Fruit fly (Drosophila melanogaster) whole organism, wandering third instar larva: Measurements from ENCODE around the gene mTTF.

ENCODE experiments used
- Abd-B ChIP-seq: fragments of >200 bp; optimal IDR thresholded peaks from 2 replicates; lab custom pipeline; 2017; ENCODE audit warnings: missing biosample characterization, missing genetic modification characterization
- CG32264 ChIP-seq: fragments of 200-800 bp; sonication (Bioruptor generic); optimal IDR thresholded peaks from 2 replicates; lab custom pipeline; 2016; ENCODE audit warnings: missing biosample characterization, missing genetic modification characterization
- CrebA ChIP-seq: fragments of 200-800 bp; sonication (Bioruptor generic); optimal IDR thresholded peaks from 2 replicates; lab custom pipeline; 2016; ENCODE audit warnings: missing biosample characterization, mild to moderate bottlenecking, missing genetic modification characterization, borderline replicate concordance
- Dfd ChIP-seq: fragments of >200 bp; optimal IDR thresholded peaks from 2 replicates; lab custom pipeline; 2017; ENCODE audit warnings: missing biosample characterization, missing genetic modification characterization
- Dif ChIP-seq: fragments of 200-275, 200-300 bp; sonication (Bioruptor generic); optimal IDR thresholded peaks from 2 replicates; lab custom pipeline; 2018; ENCODE audit warnings: missing biosample characterization, missing genetic modification characterization; ENCODE audit not compliant: partially characterized antibody
- Hnf4 ChIP-seq: fragments of 200-800 bp; sonication (Bioruptor generic); optimal IDR thresholded peaks from 2 replicates; lab custom pipeline; 2016; ENCODE audit warnings: missing biosample characterization, mild to moderate bottlenecking, missing genetic modification characterization
- Hr78 ChIP-seq: fragments of >200 bp; optimal IDR thresholded peaks from 2 replicates; lab custom pipeline; 2017; ENCODE audit warnings: missing biosample characterization, missing genetic modification characterization
- Hr83 ChIP-seq: fragments of 200-300 bp; sonication (Bioruptor generic); optimal IDR thresholded peaks from 2 replicates; lab custom pipeline; 2016; ENCODE audit warnings: missing biosample characterization, mild to moderate bottlenecking, missing genetic modification characterization, moderate library complexity; ENCODE audit not compliant: poor library complexity, severe bottlenecking
- Jra ChIP-seq: sonication (Bioruptor generic); optimal IDR thresholded peaks from 2 replicates; lab custom pipeline; 2016; ENCODE audit warnings: missing biosample characterization, missing genetic modification characterization
- Mio ChIP-seq: sonication (Bioruptor generic); optimal IDR thresholded peaks from 2 replicates; lab custom pipeline; 2016; ENCODE audit warnings: missing biosample characterization, missing genetic modification characterization
- Myc ChIP-seq: fragments of >200 bp; optimal IDR thresholded peaks from 2 replicates; lab custom pipeline; 2017
- N ChIP-seq: fragments of >200 bp; optimal IDR thresholded peaks from 2 replicates; lab custom pipeline; 2018; ENCODE audit warnings: missing biosample characterization, missing external identifiers, missing genetic modification characterization
- Rel ChIP-seq, 2 experiments: fragments of 200-800 bp; sonication (Bioruptor generic) in 1 of 2; optimal IDR thresholded peaks; 2 replicates in 1 of 2; 3 replicates in 1 of 2; lab custom pipeline; 2016 to 2019; ENCODE audit warnings: mild to moderate bottlenecking in 2 of 2, missing biosample characterization in 2 of 2, missing genetic modification characterization in 2 of 2, moderate library complexity in 1 of 2
- Sp1 ChIP-seq: fragments of 200-800 bp; sonication (Bioruptor generic); optimal IDR thresholded peaks from 3 replicates; lab custom pipeline; 2019; ENCODE audit warnings: missing biosample characterization, mild to moderate bottlenecking, missing genetic modification characterization, moderate library complexity
- Vsx2 ChIP-seq: fragments of 200-300, 225-300 bp; sonication (Bioruptor generic); optimal IDR thresholded peaks from 2 replicates; lab custom pipeline; 2018; ENCODE audit warnings: missing biosample characterization, missing genetic modification characterization; ENCODE audit not compliant: partially characterized antibody
- br ChIP-seq: fragments of 200-800 bp; sonication (Bioruptor generic); optimal IDR thresholded peaks from 2 replicates; lab custom pipeline; 2016; ENCODE audit warnings: missing biosample characterization, missing genetic modification characterization
- brk ChIP-seq: fragments of 200-800 bp; sonication (Bioruptor generic); optimal IDR thresholded peaks from 2 replicates; lab custom pipeline; 2016; ENCODE audit warnings: missing biosample characterization, mild to moderate bottlenecking, missing genetic modification characterization
- dl ChIP-seq, 2 experiments: fragments of 175-275, 200-275 bp in 1 of 2; fragments of 200-275 bp in 1 of 2; sonication (Bioruptor generic); optimal IDR thresholded peaks; lab custom pipeline; 2018; ENCODE audit warnings: mild to moderate bottlenecking in 2 of 2, missing biosample characterization in 2 of 2, missing genetic modification characterization in 2 of 2, moderate library complexity in 2 of 2; ENCODE audit not compliant: partially characterized antibody in 2 of 2, insufficient read depth in 1 of 2
- ey ChIP-seq: fragments of 200-800 bp; sonication (Bioruptor generic); optimal IDR thresholded peaks from 2 replicates; lab custom pipeline; 2016; ENCODE audit warnings: missing biosample characterization, missing genetic modification characterization
- foxo ChIP-seq, 2 experiments: fragments of 200-800 bp; sonication (Bioruptor generic); optimal IDR thresholded peaks; 2 replicates in 1 of 2; 3 replicates in 1 of 2; lab custom pipeline; 2016 to 2017; ENCODE audit warnings: missing biosample characterization in 2 of 2, missing genetic modification characterization in 2 of 2
- fru ChIP-seq: fragments of 200-800 bp; sonication (Bioruptor generic); optimal IDR thresholded peaks from 3 replicates; lab custom pipeline; 2016; ENCODE audit warnings: missing biosample characterization, mild to moderate bottlenecking, missing genetic modification characterization
- h ChIP-seq: fragments of 200-800 bp; sonication (Bioruptor generic); optimal IDR thresholded peaks from 3 replicates; lab custom pipeline; 2016; ENCODE audit warnings: missing biosample characterization, mild to moderate bottlenecking, missing genetic modification characterization
- jim ChIP-seq: fragments of 175-275, 200-325 bp; sonication (Bioruptor generic); optimal IDR thresholded peaks from 2 replicates; lab custom pipeline; 2016; ENCODE audit warnings: missing biosample characterization, mild to moderate bottlenecking, missing genetic modification characterization
- pan ChIP-seq: fragments of >200 bp; optimal IDR thresholded peaks from 2 replicates; lab custom pipeline; 2017
- rgr ChIP-seq: fragments of 200-800 bp; sonication (Bioruptor generic); optimal IDR thresholded peaks from 3 replicates; lab custom pipeline; 2016; ENCODE audit warnings: missing biosample characterization, mild to moderate bottlenecking, missing genetic modification characterization
- sage ChIP-seq: fragments of 200-800 bp; sonication (Bioruptor generic); optimal IDR thresholded peaks from 2 replicates; lab custom pipeline; 2016; ENCODE audit warnings: missing biosample characterization, mild to moderate bottlenecking, missing genetic modification characterization
- sv ChIP-seq: fragments of 200-800 bp; sonication (Bioruptor generic); optimal IDR thresholded peaks from 3 replicates; lab custom pipeline; 2016; ENCODE audit warnings: missing biosample characterization, missing genetic modification characterization
- tai ChIP-seq: sonication (Bioruptor generic); optimal IDR thresholded peaks from 2 replicates; lab custom pipeline; 2016; ENCODE audit warnings: missing biosample characterization, missing genetic modification characterization
- woc ChIP-seq: sonication (Bioruptor generic); optimal IDR thresholded peaks from 2 replicates; lab custom pipeline; 2016; ENCODE audit warnings: missing biosample characterization, mild to moderate bottlenecking, missing genetic modification characterization

Gene mTTF

DNA sequence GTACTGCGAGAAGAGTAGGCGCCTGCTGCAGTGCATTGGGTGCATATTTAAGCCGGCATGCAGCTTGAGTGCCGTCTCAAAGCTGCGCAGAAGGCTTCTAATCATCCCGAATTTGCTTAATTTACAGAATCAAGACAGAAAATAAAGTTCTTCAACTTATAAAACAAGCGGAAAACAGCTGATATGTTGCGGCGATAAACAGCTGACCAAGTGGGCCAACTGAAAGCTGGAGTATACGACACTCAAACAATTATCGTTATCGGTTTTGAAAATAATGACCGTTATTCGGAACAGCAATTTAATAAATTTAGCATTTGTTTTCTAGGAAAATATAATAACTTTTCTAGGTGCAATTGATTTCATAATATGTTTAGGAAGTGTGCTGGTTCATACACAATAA is at the start of gene mTTF:
mTTF (minus strand) TSS at position 189 of the 400 bp plus-strand sequence.
- peak; percentile 88 for TF ChIP-seq Dif (GFP tag; lab: Kevin White, UChicago)
- peak; percentile 74 for TF ChIP-seq Vsx2 (GFP tag; lab: Kevin White, UChicago)
- peak in 1 of 2 experiments; percentile 4 for TF ChIP-seq dl (GFP tag; optimal IDR thresholded peaks at IDR 0.05; lab: Kevin White, UChicago; ENCODE audit: insufficient read depth in 1 of 2, partially characterized antibody in 2 of 2)
- no peak for TF ChIP-seq brk (GFP tag; lab: Kevin White, UChicago)

DNA sequence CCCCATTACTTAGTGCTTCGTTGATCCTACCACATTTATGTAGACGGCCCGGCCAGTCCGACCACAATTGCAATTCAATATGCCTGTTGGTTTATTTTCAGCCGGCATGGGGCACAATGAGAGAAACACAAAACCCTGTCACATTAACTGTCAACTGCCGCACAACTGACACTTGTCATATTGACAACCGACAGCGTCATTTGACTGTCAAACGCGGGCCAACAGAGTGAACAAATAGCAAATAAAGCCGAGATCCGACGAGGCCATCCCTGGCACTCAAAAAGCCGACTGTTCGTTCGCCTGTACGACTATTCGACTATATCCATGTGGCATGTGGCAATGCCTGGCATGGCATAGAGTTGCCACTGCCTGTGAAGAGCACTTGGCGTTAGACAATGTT is 49.4 kb upstream of the mTTF start:
- TF ChIP-seq dl (GFP tag; optimal IDR thresholded peaks at IDR 0.05; lab: Kevin White, UChicago; ENCODE audit: insufficient read depth in 1 of 2, partially characterized antibody in 2 of 2), result no peak
- TF ChIP-seq Jra (GFP tag; lab: Kevin White, UChicago), result no peak
- TF ChIP-seq ey (GFP tag; lab: Kevin White, UChicago), result no peak
- no peak for TF ChIP-seq Sp1 (GFP tag; lab: Kevin White, UChicago)
- no peak for TF ChIP-seq sv
- TF ChIP-seq pan (lab: Kevin White, UChicago), result no peak
- TF ChIP-seq br (GFP tag; lab: Kevin White, UChicago), result no peak
- TF ChIP-seq Dfd (GFP tag; lab: Kevin White, UChicago), result no peak

- TF ChIP-seq h (GFP tag; lab: Kevin White, UChicago) (no peak), tai (GFP tag; lab: Kevin White, UChicago) (no peak), Dfd (GFP tag; lab: Kevin White, UChicago) (no peak), sage (no peak), Mio (GFP tag; lab: Kevin White, UChicago) (no peak), Dif (GFP tag; lab: Kevin White, UChicago) (no peak), Abd-B (GFP tag; lab: Kevin White, UChicago) (no peak), sv (no peak), fru (GFP tag; lab: Kevin White, UChicago) (no peak), woc (GFP tag; lab: Kevin White, UChicago) (no peak), Hr83 (GFP tag; lab: Kevin White, UChicago) (no peak), Hnf4 (GFP tag; lab: Kevin White, UChicago) (no peak), ey (GFP tag; lab: Kevin White, UChicago) (no peak), Sp1 (GFP tag; lab: Kevin White, UChicago) (no peak), CG32264 (GFP tag; lab: Kevin White, UChicago) (no peak), jim (GFP tag; lab: Kevin White, UChicago) (no peak), br (GFP tag; lab: Kevin White, UChicago) (no peak), CrebA (no peak)
These were observed 48.5 kb upstream of the mTTF start for dm6 chr2L:14397067-14397598.

DNA sequence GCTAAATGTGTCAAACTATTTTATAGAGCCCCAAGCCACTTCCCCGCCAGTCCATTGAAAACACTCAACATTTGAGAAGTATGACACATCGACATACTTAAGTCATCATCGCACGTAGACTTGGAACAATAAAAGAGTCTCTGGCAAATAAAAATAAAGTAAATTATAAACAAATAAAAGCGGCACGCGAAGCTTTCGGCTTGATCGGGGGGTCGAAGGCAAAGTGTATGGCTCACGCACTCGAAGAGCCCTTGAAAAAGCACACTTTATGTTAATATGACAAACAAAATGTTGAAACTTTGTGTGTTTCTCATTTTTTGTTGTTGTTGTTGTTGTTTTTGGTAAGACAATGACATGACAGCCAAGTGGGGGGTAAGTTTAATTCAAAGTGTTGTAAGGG is 47.7 kb upstream of the mTTF start:
- TF ChIP-seq pan (lab: Kevin White, UChicago), result no peak
- no peak for TF ChIP-seq foxo (GFP tag; optimal IDR thresholded peaks at IDR 0.05; lab: Kevin White, UChicago)
- TF ChIP-seq br (GFP tag; lab: Kevin White, UChicago), result no peak
- no peak for TF ChIP-seq tai (GFP tag; lab: Kevin White, UChicago)
- no peak for TF ChIP-seq dl (GFP tag; optimal IDR thresholded peaks at IDR 0.05; lab: Kevin White, UChicago; ENCODE audit: insufficient read depth in 1 of 2, partially characterized antibody in 2 of 2)
- TF ChIP-seq woc (GFP tag; lab: Kevin White, UChicago), result no peak
- no peak for TF ChIP-seq fru (GFP tag; lab: Kevin White, UChicago)
- TF ChIP-seq Rel (GFP tag; optimal IDR thresholded peaks at IDR 0.05; lab: Kevin White, UChicago), result no peak
- no peak for TF ChIP-seq Rel (tag; optimal IDR thresholded peaks at IDR 0.05; lab: Kevin White, UChicago)
- no peak for TF ChIP-seq jim (GFP tag; lab: Kevin White, UChicago)
- no peak for TF ChIP-seq Hr78 (GFP tag; lab: Kevin White, UChicago)
- TF ChIP-seq Vsx2 (GFP tag; lab: Kevin White, UChicago), result no peak
- no peak for TF ChIP-seq Mio (GFP tag; lab: Kevin White, UChicago)
- TF ChIP-seq N (GFP tag; lab: Kevin White, UChicago), result no peak
- no peak for TF ChIP-seq rgr (GFP tag; lab: Kevin White, UChicago)
- TF ChIP-seq Myc (lab: Kevin White, UChicago), result no peak
- no peak for TF ChIP-seq sage
- TF ChIP-seq, all 38 proteins: peak for 0

dm6 chr2L:14395065-14395439 is 46.5 kb upstream of the mTTF start:
- TF ChIP-seq h (GFP tag; lab: Kevin White, UChicago) (no peak), Hr78 (GFP tag; lab: Kevin White, UChicago) (no peak), Rel (GFP tag; optimal IDR thresholded peaks at IDR 0.05; lab: Kevin White, UChicago) (no peak), Rel (tag; optimal IDR thresholded peaks at IDR 0.05; lab: Kevin White, UChicago) (no peak), Myc (lab: Kevin White, UChicago) (no peak)
- TF ChIP-seq, all 38 proteins: peak for 0
